Fruit fly (Drosophila melanogaster): ENCODE results near the gene Teh2.

DNA sequence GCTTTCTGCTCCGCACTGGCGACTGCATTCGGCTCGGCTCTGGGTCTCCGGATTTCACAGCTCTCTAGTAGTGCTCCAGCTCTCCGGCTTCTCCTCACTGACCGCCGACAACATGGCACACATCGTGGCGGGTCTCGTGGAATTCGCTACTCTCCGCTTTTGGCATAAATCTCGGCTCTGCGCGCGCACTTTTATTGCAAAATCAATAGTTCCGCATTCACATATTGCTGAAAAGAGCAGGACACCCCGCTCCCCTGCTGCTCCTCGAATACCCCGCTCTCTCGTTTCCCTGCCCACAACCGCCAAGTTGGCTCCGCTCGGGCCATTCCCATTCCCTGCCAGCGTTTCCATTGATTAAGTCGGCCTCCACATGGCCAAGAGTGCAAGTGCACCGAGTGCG, 2.6 kb downstream of the Teh2 start:
- TF ChIP-seq rn (GFP tag; IDR thresholded peaks at IDR 0.05) (no peak), gl (tag; optimal IDR thresholded peaks at IDR 0.05) (no peak), CG17806 (tag; optimal IDR thresholded peaks at IDR 0.05) (no peak), CG10348 (GFP tag; IDR thresholded peaks at IDR 0.05) (no peak), CG34367 (tag; optimal IDR thresholded peaks at IDR 0.05) (no peak), CG4496 (GFP tag; IDR thresholded peaks at IDR 0.05) (no peak), EcR (GFP tag; optimal IDR thresholded peaks at IDR 0.05) (no peak), CG8301 (tag; optimal IDR thresholded peaks at IDR 0.05) (no peak)

Measured in whole organism, pupa.